Worm (Caenorhabditis elegans) whole organism, young adult: ENCODE results near the gene str-232.

Experiments used
- B0019.2 ChIP-seq: fragments of 200-800 bp; sonication (Bioruptor generic); conservative IDR thresholded peaks from 2 replicates; pipeline ENCODE4 v1.3.6; 2022; ENCODE audit warnings: missing genetic modification reagents, missing genetic modification characterization, missing compliant biosample characterization
- F49E8.2 ChIP-seq: sonication (generic microtip); optimal IDR thresholded peaks from 3 replicates; lab custom pipeline; 2017; ENCODE audit warnings: missing genetic modification characterization, mild to moderate bottlenecking, missing compliant biosample characterization, antibody characterized with exemption, moderate library complexity; ENCODE audit not compliant: insufficient read depth
- F57C9.4 ChIP-seq: sonication (generic microtip); optimal IDR thresholded peaks from 2 replicates; lab custom pipeline; 2017; ENCODE audit warnings: mild to moderate bottlenecking, missing genetic modification characterization, missing compliant biosample characterization
- Y53F4B.3 ChIP-seq: fragments of 200-800 bp; sonication (Bioruptor generic); IDR thresholded peaks from 2 replicates; pipeline ENCODE4 v1.3.6; 2022; ENCODE audit warnings: missing genetic modification reagents, missing genetic modification characterization, missing compliant biosample characterization
- efl-1 ChIP-seq: fragments of 150-350 bp; optimal IDR thresholded peaks from 2 replicates; lab custom pipeline; 2014; ENCODE audit warnings: missing biosample characterization, missing genetic modification reagents, missing genetic modification characterization
- hlh-12 ChIP-seq: sonication (generic microtip); optimal IDR thresholded peaks from 2 replicates; lab custom pipeline; 2016; ENCODE audit warnings: missing genetic modification characterization, missing compliant biosample characterization
- hlh-26 ChIP-seq: fragments of 200-800 bp; sonication (Bioruptor generic); conservative IDR thresholded peaks from 2 replicates; pipeline ENCODE4 v1.3.6; 2022; ENCODE audit warnings: missing genetic modification reagents, missing genetic modification characterization, missing compliant biosample characterization
- lag-1 ChIP-seq: fragments of 200-800 bp; sonication (Bioruptor generic); IDR thresholded peaks from 2 replicates; pipeline ENCODE4 v1.3.6; 2022; ENCODE audit warnings: missing genetic modification reagents, missing genetic modification characterization, missing compliant biosample characterization
- sdz-38 ChIP-seq: sonication (generic microtip); optimal IDR thresholded peaks from 2 replicates; lab custom pipeline; 2016; ENCODE audit warnings: missing genotype, missing genetic modification characterization, missing compliant biosample characterization
- sea-2 ChIP-seq: fragments of 200-800 bp; sonication (Bioruptor generic); IDR thresholded peaks from 2 replicates; pipeline ENCODE4 v1.3.6; 2022; ENCODE audit warnings: missing genetic modification characterization, missing compliant biosample characterization
- unc-62 ChIP-seq: fragments of 150-350 bp; optimal IDR thresholded peaks from 2 replicates; lab custom pipeline; 2014; ENCODE audit warnings: missing biosample characterization, missing genetic modification reagents, missing genetic modification characterization
- ztf-25 ChIP-seq: fragments of 200-800 bp; sonication (Bioruptor generic); IDR thresholded peaks from 2 replicates; pipeline ENCODE4 v1.3.6; 2022; ENCODE audit warnings: missing genetic modification reagents, missing genetic modification characterization, missing compliant biosample characterization

DNA sequence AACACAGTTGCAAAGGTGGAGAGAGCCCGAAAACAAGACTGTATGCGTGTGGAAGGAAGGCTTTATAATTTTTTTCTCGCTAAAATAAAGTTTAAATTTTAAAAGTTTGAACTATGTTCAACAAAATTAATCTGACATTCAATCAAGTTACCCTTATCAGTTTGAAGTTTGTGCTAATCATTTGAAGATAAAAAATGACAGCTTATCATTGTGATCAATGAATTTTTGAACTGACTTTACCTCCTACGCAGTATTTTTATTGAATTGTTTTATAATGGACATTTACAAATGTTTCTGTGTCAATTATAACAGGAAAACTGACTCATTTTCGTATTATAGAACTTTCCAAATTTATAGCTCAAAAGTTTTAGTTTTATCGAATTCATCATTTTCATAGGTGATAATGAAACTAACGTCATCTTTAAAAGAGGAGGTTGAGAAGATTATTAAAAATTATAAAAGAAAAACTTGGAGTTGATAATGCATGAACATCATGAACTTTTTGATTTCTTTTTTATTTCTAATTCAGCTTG, 37.3 kb downstream of the str-232 start, which contains the start of gene oac-20:
- TF ChIP-seq Y53F4B.3 (GFP tag; lab: Robert Waterston, UW): no peak
- TF ChIP-seq hlh-26 (GFP tag; lab: Robert Waterston, UW): no peak
- TF ChIP-seq hlh-12: no peak
- TF ChIP-seq unc-62 (GFP tag; lab: Kevin White, UChicago): peak; percentile 95
- no peak for TF ChIP-seq F49E8.2 (tag; lab: Kevin White, UChicago)
- TF ChIP-seq ztf-25: no peak
- TF ChIP-seq F57C9.4 (tag; lab: Kevin White, UChicago): no peak
- no peak for TF ChIP-seq B0019.2 (GFP tag; lab: Robert Waterston, UW)
- TF ChIP-seq sdz-38 (tag; lab: Kevin White, UChicago): no peak
- TF ChIP-seq efl-1 (GFP tag; lab: Kevin White, UChicago): no peak
- no peak for TF ChIP-seq sea-2 (GFP tag; lab: Robert Waterston, UW)
- no peak for TF ChIP-seq lag-1 (GFP tag; lab: Robert Waterston, UW)
